Fruit fly (Drosophila melanogaster): ENCODE data around the gene cDIP.
A peak's percentile ranks its signal among the peaks of the same experiment; 100 is the strongest.

The cDIP gene

DNA sequence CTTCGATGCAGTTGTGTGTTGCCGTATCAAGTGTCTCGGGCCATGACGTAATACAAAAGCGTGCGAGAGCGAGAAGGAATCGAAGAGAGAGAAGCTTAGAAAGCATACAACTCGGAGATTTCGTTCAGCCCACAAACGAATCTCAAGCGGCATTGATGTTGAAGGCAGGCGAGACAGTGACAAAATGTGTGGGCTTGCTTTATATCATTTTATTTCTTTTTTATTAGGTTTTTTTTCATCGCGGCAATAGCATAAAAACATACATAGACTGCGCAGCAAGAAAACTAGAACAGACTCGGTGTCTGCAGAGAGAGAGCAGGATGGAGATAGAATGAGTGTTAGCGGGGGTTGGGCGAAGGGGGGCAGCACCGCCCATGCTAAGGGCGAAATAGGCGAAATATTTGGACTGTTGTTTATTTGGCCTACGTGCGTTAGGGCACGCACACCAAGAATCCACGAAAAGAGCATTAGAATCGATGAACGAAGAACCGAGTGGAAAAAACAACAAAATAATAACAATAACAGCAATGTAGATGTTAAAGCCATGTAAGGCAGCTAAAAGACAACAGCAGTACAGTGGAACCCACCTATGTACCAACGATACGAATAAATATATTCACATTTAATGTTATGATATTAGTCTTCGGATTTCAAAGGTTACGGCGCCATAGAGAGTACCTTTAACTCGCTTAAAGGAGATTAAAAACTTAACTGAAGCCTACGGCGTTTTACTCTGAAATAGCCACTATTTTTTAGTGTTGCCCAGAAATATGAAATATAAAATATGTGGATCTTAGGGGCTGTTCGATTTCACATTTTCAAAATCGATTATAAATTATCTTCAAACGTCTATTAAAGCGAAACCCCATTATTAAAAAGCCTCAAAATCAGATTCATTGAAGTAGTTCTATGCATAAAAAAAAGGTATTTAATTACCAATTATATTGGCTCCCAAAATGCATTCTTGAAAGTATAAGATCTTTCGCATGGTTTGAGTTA, 26.8 kb upstream of the cDIP start (continued):
- TF ChIP-seq dan (GFP tag; IDR thresholded peaks at IDR 0.05) (no peak), dimm (GFP tag; IDR thresholded peaks at IDR 0.05) (no peak), zen2 (GFP tag; IDR thresholded peaks at IDR 0.05; ENCODE audit: partially characterized antibody) (no peak), Rx (GFP tag; IDR thresholded peaks at IDR 0.05) (0 out of 2 replicates have a peak, but pooled peaks have one; percentile 25), wek (GFP tag; optimal IDR thresholded peaks at IDR 0.05) (no peak), Ptx1 (GFP tag; IDR thresholded peaks at IDR 0.05) (peak; percentile 65), prd (optimal IDR thresholded peaks at IDR 0.05) (no peak), prd (GFP tag; IDR thresholded peaks at IDR 0.05) (peak; percentile 53), TFAM (GFP tag; optimal IDR thresholded peaks at IDR 0.05) (no peak), HHEX (GFP tag; optimal IDR thresholded peaks at IDR 0.05) (peak; percentile 5), zfh1 (GFP tag; IDR thresholded peaks at IDR 0.05) (peak; percentile 51; the same call in 2 of the 3 replicates), HLH4C (GFP tag; IDR thresholded peaks at IDR 0.05; ENCODE audit: partially characterized antibody) (no peak), dati (GFP tag; IDR thresholded peaks at IDR 0.05) (no peak), vvl (GFP tag; IDR thresholded peaks at IDR 0.05) (peak; percentile 43; the same call in 1 of the 2 replicates), CG7745 (tag; optimal IDR thresholded peaks at IDR 0.05) (no peak), CG3838 (GFP tag; optimal IDR thresholded peaks at IDR 0.05) (no peak), cwo (GFP tag; optimal IDR thresholded peaks at IDR 0.05) (no peak), Hr78 (GFP tag; optimal IDR thresholded peaks at IDR 0.05) (no peak), D19B (GFP tag; optimal IDR thresholded peaks at IDR 0.05) (no peak), CG9797 (GFP tag; optimal IDR thresholded peaks at IDR 0.05) (no peak), tll (GFP tag; optimal IDR thresholded peaks at IDR 0.05) (no peak), CG31441 (GFP tag; IDR thresholded peaks at IDR 0.05) (peak; percentile 45; the same call in 1 of the 2 replicates), CG14710 (tag; optimal IDR thresholded peaks at IDR 0.05) (no peak), Fer2 (tag; optimal IDR thresholded peaks at IDR 0.05) (no peak), CG17568 (GFP tag; optimal IDR thresholded peaks at IDR 0.05) (no peak), lmd (GFP tag; IDR thresholded peaks at IDR 0.05) (peak; percentile 74), CG10147 (GFP tag; optimal IDR thresholded peaks at IDR 0.05) (no peak), Atf-2 (GFP tag; optimal IDR thresholded peaks at IDR 0.05) (no peak), CG8388 (GFP tag; optimal IDR thresholded peaks at IDR 0.05) (peak; percentile 34), sna (GFP tag; IDR thresholded peaks at IDR 0.05; ENCODE audit: partially characterized antibody) (no peak), CG32772 (GFP tag; IDR thresholded peaks at IDR 0.05) (no peak), CG31388 (GFP tag; optimal IDR thresholded peaks at IDR 0.05) (no peak), CG7963 (GFP tag; IDR thresholded peaks at IDR 0.05; ENCODE audit: partially characterized antibody) (no peak), CG7372 (GFP tag; IDR thresholded peaks at IDR 0.05) (no peak), rib (GFP tag; IDR thresholded peaks at IDR 0.05) (peak; percentile 64), Aef1 (GFP tag; IDR thresholded peaks at IDR 0.05) (no peak), Taf1 (GFP tag; IDR thresholded peaks at IDR 0.05) (no peak), CG12155 (GFP tag; optimal IDR thresholded peaks at IDR 0.05) (no peak), CG4730 (GFP tag; IDR thresholded peaks at IDR 0.05) (no peak), luna (GFP tag; optimal IDR thresholded peaks at IDR 0.05) (no peak), hbn (GFP tag; IDR thresholded peaks at IDR 0.05; ENCODE audit: partially characterized antibody) (no peak), CG12104 (GFP tag; optimal IDR thresholded peaks at IDR 0.05) (peak; percentile 55), shn (GFP tag; optimal IDR thresholded peaks at IDR 0.05) (no peak), CG11695 (GFP tag; IDR thresholded peaks at IDR 0.05) (no peak; the same call in 2 of the 3 replicates), CG13775 (GFP tag; optimal IDR thresholded peaks at IDR 0.05) (peak; percentile 1), gem (tag; optimal IDR thresholded peaks at IDR 0.05) (peak; percentile 72), az2 (GFP tag; optimal IDR thresholded peaks at IDR 0.05) (peak; percentile 0), CkIIα-i1 (GFP tag; IDR thresholded peaks at IDR 0.05) (no peak)

Data from whole organism, embryonic.